Fruit fly (Drosophila melanogaster): Measurements from ENCODE around the gene S-Lap1.

The S-Lap1 gene

dm6 chr3L:8657429-8657754, 40.4 kb downstream of the S-Lap1 start (continued):
- TF ChIP-seq btn (GFP tag; optimal IDR thresholded peaks at IDR 0.05) (no peak), jing (GFP tag; optimal IDR thresholded peaks at IDR 0.05) (no peak), CG2678 (tag; optimal IDR thresholded peaks at IDR 0.05) (peak; percentile 1), CG7839 (tag; optimal IDR thresholded peaks at IDR 0.05) (peak; percentile 22), CG9932 (GFP tag; IDR thresholded peaks at IDR 0.05) (peak; percentile 37; the same call in 1 of the 2 replicates), CG16813 (GFP tag; IDR thresholded peaks at IDR 0.05; ENCODE audit: partially characterized antibody) (no peak), CG6175 (GFP tag; IDR thresholded peaks at IDR 0.05) (no peak), BtbVII (GFP tag; optimal IDR thresholded peaks at IDR 0.05) (no peak), eyg (GFP tag; optimal IDR thresholded peaks at IDR 0.05) (no peak), Med (GFP tag) (peak; percentile 88), ind (GFP tag; optimal IDR thresholded peaks at IDR 0.05) (peak; percentile 2), Adf1 (GFP tag; IDR thresholded peaks at IDR 0.05) (no peak), ewg (GFP tag; optimal IDR thresholded peaks at IDR 0.05) (no peak), prd (optimal IDR thresholded peaks at IDR 0.05) (no peak), prd (GFP tag; IDR thresholded peaks at IDR 0.05) (peak; percentile 73; the same call in 2 of the 3 replicates), Ravus (GFP tag; IDR thresholded peaks at IDR 0.05) (no peak), Drgx (GFP tag; IDR thresholded peaks at IDR 0.05) (peak; percentile 78), tgo (GFP tag; IDR thresholded peaks at IDR 0.05) (no peak), Nf-YA (GFP tag; IDR thresholded peaks at IDR 0.05) (no peak), dysf (GFP tag; IDR thresholded peaks at IDR 0.05) (peak; percentile 38; the same call in 1 of the 3 replicates), CG32532 (GFP tag; IDR thresholded peaks at IDR 0.05) (peak; percentile 27; the same call in 1 of the 2 replicates), CG3281 (GFP tag; optimal IDR thresholded peaks at IDR 0.05) (peak; percentile 1), CG4424 (GFP tag; optimal IDR thresholded peaks at IDR 0.05) (peak; percentile 4), lov (optimal IDR thresholded peaks at IDR 0.05) (no peak), lov (GFP tag; IDR thresholded peaks at IDR 0.05) (no peak), CG9817 (tag; optimal IDR thresholded peaks at IDR 0.05) (no peak), CG9727 (GFP tag; optimal IDR thresholded peaks at IDR 0.05) (peak; percentile 21), corto (GFP tag; optimal IDR thresholded peaks at IDR 0.05) (peak; percentile 85), Rfx (GFP tag; IDR thresholded peaks at IDR 0.05) (peak; percentile 55), abd-A (tag; optimal IDR thresholded peaks at IDR 0.05) (no peak), Ets97D (GFP tag; optimal IDR thresholded peaks at IDR 0.05) (no peak), sens-2 (GFP tag; IDR thresholded peaks at IDR 0.05) (no peak), lmd (GFP tag; IDR thresholded peaks at IDR 0.05) (peak; percentile 38; the same call in 1 of the 2 replicates), Awh (GFP tag; IDR thresholded peaks at IDR 0.05) (no peak), slbo (GFP tag; IDR thresholded peaks at IDR 0.05) (0 out of 2 replicates have a peak, but pooled peaks have one; percentile 20), gem (tag; optimal IDR thresholded peaks at IDR 0.05) (peak; percentile 26), CG4404 (GFP tag; IDR thresholded peaks at IDR 0.05) (peak; percentile 31; the same call in 1 of the 2 replicates), nom (GFP tag; optimal IDR thresholded peaks at IDR 0.05) (peak; percentile 52), vvl (GFP tag; IDR thresholded peaks at IDR 0.05) (peak; percentile 22; the same call in 1 of the 2 replicates), NfI (GFP tag; optimal IDR thresholded peaks at IDR 0.05) (no peak), lab (GFP tag; optimal IDR thresholded peaks at IDR 0.05) (peak; percentile 27), gsb (GFP tag; IDR thresholded peaks at IDR 0.05) (peak; percentile 2; the same call in 1 of the 2 replicates), zen (tag; optimal IDR thresholded peaks at IDR 0.05) (peak; percentile 6), chif (GFP tag; optimal IDR thresholded peaks at IDR 0.05) (no peak), Ptx1 (GFP tag; IDR thresholded peaks at IDR 0.05) (0 out of 2 replicates have a peak, but pooled peaks have one; percentile 28), CG17612 (GFP tag; IDR thresholded peaks at IDR 0.05) (no peak), Fer3 (tag; optimal IDR thresholded peaks at IDR 0.05) (peak; percentile 9), al (GFP tag; IDR thresholded peaks at IDR 0.05) (0 out of 2 replicates have a peak, but pooled peaks have one; percentile 23), Max (GFP tag; optimal IDR thresholded peaks at IDR 0.05) (no peak), Ada2b (GFP tag; IDR thresholded peaks at IDR 0.05) (peak; percentile 27; the same call in 1 of the 2 replicates), CG17802 (tag; optimal IDR thresholded peaks at IDR 0.05) (no peak), lola (GFP tag; optimal IDR thresholded peaks at IDR 0.05) (no peak)

All from whole organism, embryonic.